Worm (Caenorhabditis elegans): ENCODE measurements around the gene C54F6.3.
A peak's percentile ranks its signal among the peaks of the same experiment; 100 is the strongest.

Gene C54F6.3

ce11 chrV:7495189-7495588, 37.9 kb upstream of the C54F6.3 start, which contains the start of gene srbc-11:
Gene srbc-11 (minus strand): TSS chrV:7495289.
- TF ChIP-seq fos-1 (tag; optimal IDR thresholded peaks at IDR 0.05) (no peak), unc-62 (GFP tag; optimal IDR thresholded peaks at IDR 0.05) (no peak), F13H6.1 (tag; optimal IDR thresholded peaks at IDR 0.05) (no peak), nhr-23 (tag; optimal IDR thresholded peaks at IDR 0.05) (no peak), nhr-11 (tag; optimal IDR thresholded peaks at IDR 0.05) (no peak), nhr-10 (tag; optimal IDR thresholded peaks at IDR 0.05) (no peak), mdl-1 (tag; optimal IDR thresholded peaks at IDR 0.05) (no peak), ceh-16 (tag; optimal IDR thresholded peaks at IDR 0.05) (no peak), elt-1 (tag; optimal IDR thresholded peaks at IDR 0.05) (no peak)

ce11 chrV:7497440-7497839, 35.6 kb upstream of the C54F6.3 start, which contains the start of gene srh-79:
Gene srh-79 (plus strand): TSS chrV:7497740.
- no peak for TF ChIP-seq skn-1 (tag; optimal IDR thresholded peaks at IDR 0.05)
- TF ChIP-seq ZK546.5 (tag; optimal IDR thresholded peaks at IDR 0.05): no peak
- no peak for TF ChIP-seq lsy-2 (tag; optimal IDR thresholded peaks at IDR 0.05)
- TF ChIP-seq unc-55 (GFP tag; optimal IDR thresholded peaks at IDR 0.05): no peak
- no peak for TF ChIP-seq dmd-4 (tag; optimal IDR thresholded peaks at IDR 0.05)
- no peak for TF ChIP-seq nhr-12 (tag; optimal IDR thresholded peaks at IDR 0.05)
- no peak for TF ChIP-seq elt-1 (tag; optimal IDR thresholded peaks at IDR 0.05)

ce11 chrV:7501194-7501593, 31.9 kb upstream of the C54F6.3 start:
- TF ChIP-seq mbf-1 (tag; optimal IDR thresholded peaks at IDR 0.05): no peak
- TF ChIP-seq nhr-21 (tag; optimal IDR thresholded peaks at IDR 0.05): no peak
- no peak for TF ChIP-seq sma-3 (GFP tag; optimal IDR thresholded peaks at IDR 0.05)

- TF ChIP-seq crh-2 (tag; optimal IDR thresholded peaks at IDR 0.05) (no peak), unc-55 (GFP tag; optimal IDR thresholded peaks at IDR 0.05) (no peak), sma-9 (GFP tag; optimal IDR thresholded peaks at IDR 0.05) (no peak), sma-9 (tag; optimal IDR thresholded peaks at IDR 0.05) (no peak), egl-27 (tag; optimal IDR thresholded peaks at IDR 0.05) (no peak), ztf-11 (tag; optimal IDR thresholded peaks at IDR 0.05) (no peak), unc-62 (GFP tag; optimal IDR thresholded peaks at IDR 0.05) (no peak), nhr-77 (tag; optimal IDR thresholded peaks at IDR 0.05) (no peak), nhr-21 (tag; optimal IDR thresholded peaks at IDR 0.05) (no peak), lin-39 (tag; optimal IDR thresholded peaks at IDR 0.05) (no peak), lsy-2 (tag; optimal IDR thresholded peaks at IDR 0.05) (no peak), ztf-1 (GFP tag; conservative IDR thresholded peaks at IDR 0.05) (no peak), ztf-4 (tag; optimal IDR thresholded peaks at IDR 0.05) (no peak), blmp-1 (tag; optimal IDR thresholded peaks at IDR 0.05; ENCODE audit: insufficient read depth) (no peak), lin-11 (tag; optimal IDR thresholded peaks at IDR 0.05) (no peak), elt-3 (tag; optimal IDR thresholded peaks at IDR 0.05) (no peak), ama-1 (optimal IDR thresholded peaks at IDR 0.05) (no peak), alr-1 (tag; optimal IDR thresholded peaks at IDR 0.05) (no peak), elt-1 (tag; optimal IDR thresholded peaks at IDR 0.05) (no peak), R02D3.7 (tag; optimal IDR thresholded peaks at IDR 0.05) (no peak), mdl-1 (tag; optimal IDR thresholded peaks at IDR 0.05) (no peak)
These were observed 28.8 kb upstream of the C54F6.3 start, which contains the start of gene srh-229 for ce11 chrV:7504271-7504670. Gene srh-229 (minus strand): TSS chrV:7504371.

DNA sequence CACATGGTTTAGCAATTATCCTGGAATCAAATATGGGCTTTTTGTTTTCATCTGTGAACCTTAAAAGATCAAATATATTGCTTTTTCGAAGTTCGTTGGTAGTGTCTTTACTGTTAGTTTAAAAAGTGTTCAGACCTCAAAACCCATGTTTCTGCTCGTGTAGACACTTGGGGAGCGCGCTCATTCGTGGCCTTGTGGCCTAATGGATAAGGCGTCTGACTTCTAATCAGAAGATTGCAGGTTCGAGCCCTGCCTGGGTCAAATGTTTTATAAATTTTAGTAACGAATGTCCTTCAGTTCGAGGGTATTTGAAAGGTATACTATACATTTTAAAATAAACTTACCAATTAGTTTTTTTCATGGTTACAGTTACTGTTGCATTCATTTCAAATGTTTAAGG, 26.8 kb upstream of the C54F6.3 start:
- TF ChIP-seq nhr-21 (tag; optimal IDR thresholded peaks at IDR 0.05) (peak; percentile 10), sma-9 (GFP tag; optimal IDR thresholded peaks at IDR 0.05) (peak; percentile 34), sma-9 (tag; optimal IDR thresholded peaks at IDR 0.05) (no peak), nhr-237 (tag; optimal IDR thresholded peaks at IDR 0.05) (no peak)

DNA sequence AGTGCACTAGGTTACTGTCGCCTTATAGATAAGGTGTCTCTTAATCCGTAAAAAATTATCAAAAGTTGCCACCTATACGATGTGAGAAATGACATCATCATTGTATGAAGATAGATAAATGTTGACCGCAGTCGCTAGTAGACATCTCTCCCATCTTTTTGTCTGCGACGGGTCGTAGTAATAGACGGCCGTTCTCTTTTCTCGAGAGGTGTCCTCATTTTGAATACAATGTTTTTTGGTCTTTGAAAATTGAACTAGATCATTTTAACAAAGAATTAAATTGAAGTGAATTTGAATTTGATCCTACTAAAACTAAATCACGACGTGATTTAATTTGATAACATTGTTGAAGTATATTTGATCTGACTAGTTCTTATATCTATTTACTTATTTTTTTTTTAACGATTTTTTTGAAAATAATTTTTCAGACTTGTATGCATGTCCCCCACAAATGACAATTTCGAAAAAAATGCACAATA, 24.4 kb upstream of the C54F6.3 start, which contains the start of the genes str-31 and nhr-172:
TSS of gene str-31 (minus strand) at position 101 of the 479 bp plus-strand sequence.
TSS of gene nhr-172 (plus strand) at position 429 of the 479 bp plus-strand sequence.
- TF ChIP-seq sma-9 (GFP tag; optimal IDR thresholded peaks at IDR 0.05) (peak; percentile 1), sma-9 (tag; optimal IDR thresholded peaks at IDR 0.05) (no peak), F13H6.1 (tag; optimal IDR thresholded peaks at IDR 0.05) (no peak)

Measured in whole organism, L2 larva.